Worm (Caenorhabditis elegans) whole organism, L4/young adult: Measurements from ENCODE around the gene odr-10.
A peak's percentile ranks its signal among the peaks of the same experiment; 100 is the strongest.
"Not testable (repeated sequence)": the region's sequence is repeated elsewhere in the genome, so short reads cannot be mapped to it uniquely, and the experiment has no call there.

ENCODE experiments used
- W03F9.2 ChIP-seq: fragments of 150-350 bp; optimal IDR thresholded peaks from 2 replicates; lab custom pipeline; 2014; ENCODE audit warnings: missing biosample characterization, missing genetic modification characterization
- dao-5 ChIP-seq: sonication (generic microtip); optimal IDR thresholded peaks from 2 replicates; lab custom pipeline; 2016; ENCODE audit warnings: missing genotype, missing genetic modification characterization, moderate library complexity, missing compliant biosample characterization
- him-1 ChIP-seq: sonication (generic microtip); optimal IDR thresholded peaks from 2 replicates; lab custom pipeline; 2016; ENCODE audit warnings: missing genotype, missing genetic modification reagents, missing genetic modification characterization, missing compliant biosample characterization

The odr-10 gene

ce11 chrX:6884439-6884838, 18.7 kb upstream of the odr-10 start:
- TF ChIP-seq W03F9.2 (tag; lab: Kevin White, UChicago) = no peak

- TF ChIP-seq dao-5; W03F9.2 (tag; lab: Kevin White, UChicago); him-1 (tag; lab: Kevin White, UChicago): not testable (repeated sequence)
Measured at ce11 chrX:6881795-6882194, 16.1 kb upstream of the odr-10 start, which contains the start of gene F41C6.6. Gene F41C6.6 (minus strand): TSS chrX:6881895.

DNA sequence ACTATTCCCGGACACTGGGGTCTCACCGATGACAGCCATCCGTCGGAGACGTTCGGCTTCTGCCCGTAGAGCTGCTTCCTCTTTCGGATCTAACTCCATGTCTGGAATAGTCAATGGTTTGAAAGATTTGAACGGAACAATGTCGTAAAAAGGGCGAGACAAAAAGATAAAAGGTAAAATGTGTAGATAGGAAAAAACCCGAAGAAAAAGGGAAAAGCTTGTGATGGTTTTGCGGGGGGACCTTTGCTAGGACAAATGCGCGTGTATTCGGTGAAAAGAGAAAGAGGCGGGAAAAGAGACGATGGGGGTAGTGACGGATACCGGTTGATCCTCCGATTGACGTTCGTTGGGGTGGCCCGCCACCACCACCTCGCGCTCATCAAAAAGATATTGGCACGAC, 11.7 kb upstream of the odr-10 start, which contains the start of gene col-173:
Gene col-173 (minus strand): TSS at position 101 of the 400 bp plus-strand sequence.
- TF ChIP-seq dao-5 (no peak), W03F9.2 (tag; lab: Kevin White, UChicago) (no peak), him-1 (tag; lab: Kevin White, UChicago) (no peak)

DNA sequence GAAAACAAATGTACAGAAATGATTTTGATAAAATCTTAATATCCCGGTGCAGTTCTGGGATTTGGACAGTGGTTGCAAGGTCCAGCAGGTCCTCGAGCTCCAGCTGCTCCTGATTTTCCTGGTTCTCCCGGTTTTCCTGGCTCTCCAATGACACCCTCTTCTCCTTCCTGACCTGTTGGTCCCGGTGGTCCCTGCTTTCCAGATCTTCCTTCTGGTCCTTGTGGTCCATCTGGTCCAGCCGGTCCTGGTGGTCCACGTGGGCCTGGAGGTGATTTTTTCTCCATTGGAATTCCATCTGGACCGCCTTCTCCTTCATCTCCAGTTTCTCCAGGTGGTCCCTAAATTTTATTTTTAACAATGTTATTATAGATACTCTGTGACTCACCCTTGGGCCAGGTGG, 9.5 kb upstream of the odr-10 start:
- no peak for TF ChIP-seq W03F9.2 (tag; lab: Kevin White, UChicago)
- TF ChIP-seq dao-5 = no peak
- TF ChIP-seq him-1 (tag; lab: Kevin White, UChicago) = no peak

- TF ChIP-seq dao-5 (no peak), W03F9.2 (tag; lab: Kevin White, UChicago) (no peak), him-1 (tag; lab: Kevin White, UChicago) (no peak)
Measured at ce11 chrX:6874723-6875122, 9.0 kb upstream of the odr-10 start, which contains the start of gene F41C6.4. Gene F41C6.4 (minus strand): TSS chrX:6874823.

DNA sequence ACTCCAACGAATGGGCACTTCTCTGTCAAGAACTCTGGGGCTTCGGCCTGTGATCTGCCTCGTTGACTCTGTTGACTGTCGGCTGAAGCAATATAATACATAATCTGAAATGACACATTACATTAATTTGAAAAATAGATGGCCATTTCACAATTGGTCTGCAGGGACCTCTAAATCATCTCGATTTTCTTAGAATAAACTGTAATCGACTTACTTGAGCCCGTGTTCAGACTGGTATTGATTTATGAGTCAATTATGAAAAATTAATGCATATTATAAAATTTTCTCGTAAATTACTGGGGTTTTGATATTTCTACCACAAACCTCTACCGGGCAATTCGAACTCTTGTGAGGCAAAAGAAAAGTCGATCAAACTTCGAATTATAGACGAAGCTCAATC, 2.9 kb upstream of the odr-10 start, which contains the start of gene C53B7.6:
Gene C53B7.6 (minus strand): TSS at position 101 of the 400 bp plus-strand sequence.
- not testable (repeated sequence) for TF ChIP-seq him-1 (tag; lab: Kevin White, UChicago); W03F9.2 (tag; lab: Kevin White, UChicago); dao-5

DNA sequence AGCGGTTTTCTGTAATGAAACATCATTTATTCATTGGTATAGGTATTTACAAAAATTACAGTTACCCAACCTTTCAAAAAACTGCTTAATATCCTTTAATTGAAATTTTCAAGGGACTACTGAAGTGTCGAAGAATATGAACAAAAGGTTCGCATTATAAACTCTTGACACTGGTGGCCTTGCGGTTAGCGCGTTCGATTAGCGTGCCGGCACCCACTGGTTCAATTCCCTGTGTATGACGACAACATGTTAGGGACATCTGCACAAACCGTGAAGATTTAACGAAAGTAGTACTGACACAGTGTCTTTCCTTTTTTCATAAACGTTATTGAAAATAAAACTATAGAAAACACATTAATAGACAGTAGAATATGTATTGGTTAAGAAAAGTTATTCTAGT, 2.0 kb upstream of the odr-10 start:
- peak; percentile 47 for TF ChIP-seq W03F9.2 (tag; lab: Kevin White, UChicago)
- TF ChIP-seq him-1 (tag; lab: Kevin White, UChicago) = no peak
- TF ChIP-seq dao-5 = peak; percentile 85

DNA sequence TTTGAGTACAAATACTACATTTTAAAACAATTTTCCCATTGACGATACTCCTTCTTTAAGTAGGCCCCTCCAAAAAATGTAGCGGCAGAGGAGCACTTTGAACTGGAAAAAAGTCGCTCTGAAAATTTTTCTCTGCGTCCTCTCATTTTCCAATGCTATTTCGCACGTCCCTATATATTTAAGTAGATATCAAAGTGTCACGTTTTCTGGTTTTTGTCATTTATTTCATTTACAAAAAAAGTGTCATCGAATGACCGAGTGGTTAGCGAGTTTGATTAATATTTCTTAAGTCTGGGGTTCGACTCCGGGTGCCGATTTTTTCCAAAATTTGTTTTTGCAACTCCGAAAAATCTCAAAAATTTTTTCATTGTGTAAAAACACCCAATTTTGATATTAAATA, 1.2 kb upstream of the odr-10 start:
- TF ChIP-seq him-1 (tag; lab: Kevin White, UChicago) = no peak
- no peak for TF ChIP-seq dao-5
- no peak for TF ChIP-seq W03F9.2 (tag; lab: Kevin White, UChicago)

DNA sequence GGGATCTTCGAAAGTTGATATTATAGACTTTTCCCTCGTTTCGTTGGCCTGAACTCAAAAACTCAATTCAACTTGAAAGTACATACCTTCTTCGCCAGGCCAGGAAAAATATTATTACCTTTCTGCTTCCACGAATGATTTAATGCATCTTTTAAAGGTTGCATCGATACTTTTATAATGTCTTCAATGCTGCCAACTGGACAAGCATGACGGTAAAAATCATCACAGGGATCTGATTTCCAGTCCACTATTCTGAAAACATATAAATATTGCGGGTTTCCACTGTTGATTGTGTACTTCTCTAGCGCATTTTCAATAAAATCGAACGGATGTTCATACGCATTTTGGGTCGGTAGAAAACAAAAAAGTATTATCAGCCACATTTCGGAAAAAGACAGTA, 2.7 kb downstream of the odr-10 start, which contains the start of gene nep-4:
Gene nep-4 (minus strand): TSS at position 393 of the 400 bp plus-strand sequence.
- TF ChIP-seq him-1 (tag; lab: Kevin White, UChicago) = no peak

DNA sequence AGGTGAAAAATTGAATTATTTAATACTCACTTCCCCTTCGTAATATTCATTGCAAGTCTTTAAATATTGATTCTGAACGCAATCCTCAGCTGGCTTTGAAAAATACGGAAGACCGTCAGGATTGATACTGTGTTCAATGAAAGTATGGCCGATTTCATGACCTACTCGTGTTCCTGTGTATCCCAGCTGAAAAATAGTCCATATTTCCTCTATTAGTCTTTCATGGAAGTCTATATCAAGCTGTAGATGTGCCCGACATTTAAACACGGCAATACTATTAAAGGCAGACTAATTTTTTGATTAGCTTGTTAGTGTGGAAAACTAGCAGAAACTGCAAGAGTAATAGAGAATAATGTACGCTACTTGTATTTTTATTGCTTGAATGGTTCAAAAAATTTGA, 4.2 kb downstream of the odr-10 start:
- TF ChIP-seq him-1 (tag; lab: Kevin White, UChicago) (no peak), dao-5 (no peak), W03F9.2 (tag; lab: Kevin White, UChicago) (no peak)

DNA sequence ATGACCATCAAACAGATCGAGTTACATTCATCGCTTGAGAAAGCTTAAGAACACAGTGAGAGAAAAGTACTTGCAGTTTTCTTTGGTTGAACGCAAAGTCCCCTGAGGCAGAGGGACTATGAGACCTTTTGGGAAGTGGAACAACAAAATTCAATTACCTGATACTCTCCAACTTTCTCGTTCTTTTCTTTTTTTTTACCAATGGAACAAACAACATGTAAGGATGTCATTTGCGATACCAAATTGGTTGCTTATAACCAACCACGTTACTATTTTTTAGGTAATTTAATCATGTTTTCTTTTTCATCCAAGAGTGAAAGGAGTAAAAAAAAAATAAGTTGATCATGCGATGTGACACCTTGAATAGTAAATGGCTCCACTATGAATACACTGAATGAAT, 8.9 kb downstream of the odr-10 start:
- no peak for TF ChIP-seq him-1 (tag; lab: Kevin White, UChicago)
- no peak for TF ChIP-seq dao-5
- no peak for TF ChIP-seq W03F9.2 (tag; lab: Kevin White, UChicago)

- TF ChIP-seq dao-5 (no peak), W03F9.2 (tag; lab: Kevin White, UChicago) (no peak), him-1 (tag; lab: Kevin White, UChicago) (no peak)
Measured at ce11 chrX:6853318-6853717, 12.4 kb downstream of the odr-10 start, which contains the start of gene rig-3. Gene rig-3 (plus strand): TSS chrX:6853618.

ce11 chrX:6850412-6850811, 15.3 kb downstream of the odr-10 start:
- TF ChIP-seq dao-5 (no peak), him-1 (tag; lab: Kevin White, UChicago) (no peak), W03F9.2 (tag; lab: Kevin White, UChicago) (no peak)

DNA sequence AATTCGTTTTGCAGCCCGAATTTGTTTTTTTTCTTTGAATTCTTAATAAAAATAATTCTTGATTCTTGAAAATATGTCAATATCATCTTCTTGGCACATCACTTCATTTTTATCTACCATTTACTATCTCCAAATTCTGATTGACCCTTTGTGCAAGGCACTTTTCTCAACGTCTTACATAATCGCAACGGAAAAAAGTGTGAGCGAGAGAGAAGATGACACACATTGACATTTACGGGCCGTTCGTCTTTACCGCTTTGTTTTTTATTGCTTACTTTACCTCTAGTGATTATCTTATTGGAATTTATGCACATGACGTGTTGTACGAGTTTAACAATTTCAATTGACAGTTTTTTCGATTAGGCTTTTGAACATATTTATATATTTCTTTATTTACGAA, 17.1 kb downstream of the odr-10 start:
- TF ChIP-seq him-1 (tag; lab: Kevin White, UChicago) = no peak
- TF ChIP-seq dao-5 = no peak
- no peak for TF ChIP-seq W03F9.2 (tag; lab: Kevin White, UChicago)

DNA sequence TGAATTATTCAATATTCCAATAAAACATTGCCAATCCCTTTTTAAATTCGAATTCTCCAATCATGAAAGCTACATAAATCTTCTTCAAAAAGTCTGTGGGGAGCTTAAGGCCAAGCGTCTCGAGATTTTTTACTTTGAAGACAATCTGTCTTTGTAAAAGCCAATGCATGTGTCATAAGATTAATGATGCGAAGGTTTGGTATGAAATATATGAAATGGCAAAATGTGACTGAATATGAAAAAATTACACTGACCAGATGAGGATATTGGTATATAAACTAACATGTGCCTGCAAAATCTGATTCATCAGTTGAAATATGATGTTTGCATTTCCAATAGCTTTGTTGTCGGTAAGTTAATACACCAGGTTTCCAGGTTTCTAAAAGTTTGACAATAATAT, 19.8 kb downstream of the odr-10 start, which contains the start of gene C53B7.2:
Gene C53B7.2 (plus strand): TSS at position 301 of the 400 bp plus-strand sequence.
- TF ChIP-seq him-1 (tag; lab: Kevin White, UChicago) (no peak), dao-5 (no peak)
